Fruit fly (Drosophila melanogaster) S2 (cell line): ENCODE measurements around the gene CG2685.

Experiments used
- CG8478 ChIP-seq: fragments of >200 bp; optimal IDR thresholded peaks from 2 replicates; lab custom pipeline; 2018
- CTCF ChIP-seq, 2 experiments: fragments of >200 bp; optimal IDR thresholded peaks; 2 replicates each; lab custom pipeline; 2018

- TF ChIP-seq CG8478 (lab: Kevin White, UChicago) (no peak), CTCF (optimal IDR thresholded peaks at IDR 0.05; lab: Kevin White, UChicago) (no peak)
Measured at dm6 chrX:2757400-2757799, 43.6 kb upstream of the CG2685 start.
